Worm (Caenorhabditis elegans) whole organism, young adult: ENCODE measurements around the gene snt-3.

Experiments
- F52B5.7 ChIP-seq: sonication (generic microtip); optimal IDR thresholded peaks from 2 replicates; lab custom pipeline; 2016; ENCODE audit warnings: mild to moderate bottlenecking, missing genetic modification characterization, missing compliant biosample characterization
- F57C9.4 ChIP-seq: sonication (generic microtip); optimal IDR thresholded peaks from 2 replicates; lab custom pipeline; 2017; ENCODE audit warnings: mild to moderate bottlenecking, missing genetic modification characterization, missing compliant biosample characterization
- Y95B8A.8 ChIP-seq: fragments of 200-800 bp; sonication (Bioruptor generic); IDR thresholded peaks from 2 replicates; pipeline ENCODE4 v1.3.6; 2022; ENCODE audit warnings: missing genetic modification reagents, missing genetic modification characterization, missing compliant biosample characterization
- ama-1 ChIP-seq, 3 experiments: fragments of 150-350 bp in 1 of 3; sonication (generic microtip) in 2 of 3; optimal IDR thresholded peaks; 2 replicates each; lab custom pipeline; 2014 to 2018; ENCODE audit warnings: missing biosample characterization in 2 of 3, missing genetic modification characterization in 2 of 3, missing genetic modification reagents in 2 of 3
- athp-1 ChIP-seq: sonication (generic microtip); optimal IDR thresholded peaks from 2 replicates; lab custom pipeline; 2017; ENCODE audit warnings: mild to moderate bottlenecking, missing genetic modification characterization, missing compliant biosample characterization
- dpl-1 ChIP-seq: fragments of 150-350 bp; optimal IDR thresholded peaks from 2 replicates; lab custom pipeline; 2014; ENCODE audit warnings: missing biosample characterization, missing genetic modification reagents, missing genetic modification characterization
- ets-4 ChIP-seq: fragments of 200-800 bp; sonication (Bioruptor generic); optimal IDR thresholded peaks from 2 replicates; lab custom pipeline; 2018; ENCODE audit warnings: mild to moderate bottlenecking, missing genetic modification characterization, missing compliant biosample characterization
- him-1 ChIP-seq: sonication (generic microtip); optimal IDR thresholded peaks from 2 replicates; lab custom pipeline; 2016; ENCODE audit warnings: missing genotype, missing genetic modification reagents, missing genetic modification characterization, missing compliant biosample characterization
- hlh-12 ChIP-seq: sonication (generic microtip); optimal IDR thresholded peaks from 2 replicates; lab custom pipeline; 2016; ENCODE audit warnings: missing genetic modification characterization, missing compliant biosample characterization
- mel-28 ChIP-seq: sonication (generic microtip); optimal IDR thresholded peaks from 2 replicates; lab custom pipeline; 2016; ENCODE audit warnings: borderline replicate concordance, mild to moderate bottlenecking, missing genetic modification characterization, missing compliant biosample characterization
- pha-4 ChIP-seq: fragments of 150-350 bp; sonication (generic microtip); optimal IDR thresholded peaks from 2 replicates; lab custom pipeline; 2014; ENCODE audit warnings: missing biosample characterization, missing genetic modification reagents, missing genetic modification characterization
- xnd-1 ChIP-seq: sonication (generic microtip); optimal IDR thresholded peaks from 2 replicates; lab custom pipeline; 2016; ENCODE audit warnings: missing genotype, missing genetic modification reagents, missing genetic modification characterization, missing compliant biosample characterization
- ztf-26 ChIP-seq: sonication (generic microtip); optimal IDR thresholded peaks from 2 replicates; lab custom pipeline; 2017; ENCODE audit warnings: missing genetic modification characterization, missing compliant biosample characterization

- no peak for TF ChIP-seq pha-4 (tag; lab: Kevin White, UChicago)
- TF ChIP-seq Y95B8A.8 (GFP tag; lab: Robert Waterston, UW), result no peak
- TF ChIP-seq ztf-26 (tag; lab: Kevin White, UChicago), result no peak
- no peak for TF ChIP-seq hlh-12 (tag; lab: Kevin White, UChicago)
- TF ChIP-seq dpl-1 (GFP tag; lab: Kevin White, UChicago), result no peak
- no peak for TF ChIP-seq xnd-1
- TF ChIP-seq mel-28 (tag; lab: Kevin White, UChicago), result no peak
- no peak for TF ChIP-seq F57C9.4 (tag; lab: Kevin White, UChicago)
- TF ChIP-seq ets-4 (GFP tag; lab: Kevin White, UChicago), result no peak
- TF ChIP-seq him-1, result no peak
- no peak for TF ChIP-seq ama-1 (optimal IDR thresholded peaks at IDR 0.05; lab: Kevin White, UChicago)
- TF ChIP-seq ama-1 (GFP tag; optimal IDR thresholded peaks at IDR 0.05; lab: Kevin White, UChicago), result no peak
- TF ChIP-seq F52B5.7 (tag; lab: Kevin White, UChicago), result no peak
- TF ChIP-seq athp-1 (tag; lab: Kevin White, UChicago), result no peak
Observed at ce11 chrV:1337701-1338100, 33.1 kb downstream of the snt-3 start.
